Worm (Caenorhabditis elegans) whole organism, L2 larva: ENCODE data around the gene clec-205.

Experiments
- ceh-82 ChIP-seq: fragments of 150-350 bp; optimal IDR thresholded peaks from 2 replicates; lab custom pipeline; 2014; ENCODE audit warnings: missing biosample characterization, missing genetic modification characterization
- egl-27 ChIP-seq: sonication (generic microtip); optimal IDR thresholded peaks from 3 replicates; lab custom pipeline; 2017; ENCODE audit warnings: missing biosample characterization, missing genetic modification reagents, missing genetic modification characterization
- elt-1 ChIP-seq: fragments of 150-350 bp; optimal IDR thresholded peaks from 2 replicates; lab custom pipeline; 2014; ENCODE audit warnings: missing biosample characterization, missing genetic modification characterization
- elt-3 ChIP-seq: sonication (generic microtip); optimal IDR thresholded peaks from 2 replicates; lab custom pipeline; 2017; ENCODE audit warnings: missing biosample characterization, missing genetic modification characterization
- lsy-2 ChIP-seq, 2 experiments: fragments of 150-350 bp in 1 of 2; sonication (generic microtip) in 1 of 2; optimal IDR thresholded peaks; 2 replicates each; lab custom pipeline; 2014 to 2017; ENCODE audit warnings: missing biosample characterization in 2 of 2, missing genetic modification characterization in 2 of 2
- nhr-12 ChIP-seq: fragments of 150-350 bp; optimal IDR thresholded peaks from 2 replicates; lab custom pipeline; 2014; ENCODE audit warnings: missing biosample characterization, missing genetic modification characterization
- nhr-237 ChIP-seq: fragments of 150-350 bp; optimal IDR thresholded peaks from 2 replicates; lab custom pipeline; 2014; ENCODE audit warnings: missing biosample characterization, missing genetic modification characterization
- nhr-25 ChIP-seq: fragments of 150-350 bp; sonication (generic microtip); optimal IDR thresholded peaks from 3 replicates; lab custom pipeline; 2014; ENCODE audit warnings: missing biosample characterization, missing genetic modification characterization
- skn-1 ChIP-seq: sonication (generic microtip); optimal IDR thresholded peaks from 2 replicates; lab custom pipeline; 2017; ENCODE audit warnings: missing biosample characterization, missing genetic modification characterization
- unc-39 ChIP-seq: fragments of 150-350 bp; optimal IDR thresholded peaks from 2 replicates; lab custom pipeline; 2014; ENCODE audit warnings: missing biosample characterization, missing genetic modification characterization
- unc-55 ChIP-seq: fragments of 150-350 bp; sonication (generic microtip); optimal IDR thresholded peaks from 3 replicates; lab custom pipeline; 2014; ENCODE audit warnings: missing biosample characterization, missing genetic modification reagents, missing genetic modification characterization
- unc-62 ChIP-seq: fragments of 150-350 bp; optimal IDR thresholded peaks from 2 replicates; lab custom pipeline; 2014; ENCODE audit warnings: missing biosample characterization, missing genetic modification reagents, missing genetic modification characterization
- ztf-11 ChIP-seq: sonication (generic microtip); optimal IDR thresholded peaks from 2 replicates; lab custom pipeline; 2017; ENCODE audit warnings: missing biosample characterization, missing genetic modification characterization

DNA sequence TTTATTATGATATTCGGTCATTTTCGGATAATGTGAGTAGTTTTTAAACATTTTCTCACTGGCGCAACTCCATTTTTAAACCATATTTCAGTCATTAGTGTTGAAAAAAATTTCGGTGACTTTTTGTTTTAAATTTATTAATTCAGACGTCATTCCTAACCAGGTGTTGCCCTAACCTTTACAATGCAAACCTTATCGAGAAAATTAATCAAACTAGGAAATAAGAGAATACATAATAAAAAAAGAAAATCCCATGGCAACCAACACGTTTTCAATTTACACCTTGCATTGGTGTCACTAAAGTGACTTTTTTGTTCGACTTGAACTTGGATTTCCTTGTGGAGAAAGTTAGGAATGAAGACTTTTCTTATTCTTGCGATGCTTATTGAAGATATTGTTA lies 27.5 kb downstream of the clec-205 start, which contains the start of gene F36H9.2:
- TF ChIP-seq elt-1 (tag; lab: Kevin White, UChicago) (no peak), nhr-237 (no peak), ceh-82 (no peak), unc-39 (tag; lab: Kevin White, UChicago) (no peak), skn-1 (tag; lab: Kevin White, UChicago) (no peak), lsy-2 (tag; optimal IDR thresholded peaks at IDR 0.05; lab: Kevin White, UChicago) (no peak), unc-62 (no peak), unc-55 (GFP tag; lab: Kevin White, UChicago) (no peak), elt-3 (tag; lab: Kevin White, UChicago) (no peak), nhr-12 (no peak), egl-27 (no peak), nhr-25 (tag; lab: Kevin White, UChicago) (no peak), ztf-11 (tag; lab: Kevin White, UChicago) (no peak)
